Worm (Caenorhabditis elegans) whole organism, dauer: ENCODE measurements around the gene str-4.

Source experiments
- unc-62 ChIP-seq: sonication (generic microtip); optimal IDR thresholded peaks from 2 replicates; lab custom pipeline; 2017; ENCODE audit warnings: missing biosample characterization, missing genetic modification reagents, missing genetic modification characterization

str-4 gene

ce11 chrV:13327463-13327862 lies 12.1 kb downstream of the str-4 start, which contains the start of gene str-37:
TSS of gene str-37 (plus strand) at chrV:13327763.
- TF ChIP-seq unc-62 (GFP tag; lab: Kevin White, UChicago): no peak

DNA sequence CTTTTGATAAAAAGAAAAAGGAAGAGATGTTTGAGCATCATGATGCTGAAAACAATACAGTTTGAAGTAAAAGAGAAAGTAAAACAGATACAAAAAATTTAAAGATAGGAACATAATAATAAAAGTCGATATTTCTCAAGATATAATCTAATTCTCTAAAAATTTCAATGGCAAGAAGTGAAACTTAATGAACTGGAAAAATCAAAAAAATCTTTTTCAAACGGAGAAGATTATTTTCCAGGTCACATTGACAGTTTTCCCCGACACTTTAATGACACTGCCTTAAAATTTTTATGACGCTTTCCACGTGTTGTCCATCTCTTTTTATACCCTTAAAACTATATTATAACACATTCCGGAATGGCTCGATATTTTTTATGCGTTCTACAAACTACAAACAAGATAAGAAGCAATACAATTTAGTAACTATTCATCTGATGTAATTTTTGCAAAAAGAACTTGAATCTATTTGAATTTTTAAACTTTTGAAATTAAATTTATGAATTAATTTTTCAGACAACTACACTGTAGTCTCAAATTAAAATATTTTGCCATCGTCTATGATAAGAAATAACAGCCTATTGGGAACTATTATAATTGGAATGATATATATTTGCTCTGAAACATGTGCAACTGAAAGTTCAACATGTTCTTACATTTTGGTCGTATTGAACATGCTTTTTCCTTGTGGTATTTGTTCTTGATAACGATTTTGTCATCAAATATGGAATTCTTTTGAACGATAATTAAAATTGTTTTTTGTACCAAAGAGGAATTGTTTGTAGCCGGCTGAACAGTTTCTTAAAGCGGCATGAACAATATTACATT lies 14.4 kb downstream of the str-4 start, which contains the start of gene C50B6.7:
TSS of gene C50B6.7 (minus strand) at position 51 of the 828 bp plus-strand sequence.
- TF ChIP-seq unc-62 (GFP tag; lab: Kevin White, UChicago): no peak

DNA sequence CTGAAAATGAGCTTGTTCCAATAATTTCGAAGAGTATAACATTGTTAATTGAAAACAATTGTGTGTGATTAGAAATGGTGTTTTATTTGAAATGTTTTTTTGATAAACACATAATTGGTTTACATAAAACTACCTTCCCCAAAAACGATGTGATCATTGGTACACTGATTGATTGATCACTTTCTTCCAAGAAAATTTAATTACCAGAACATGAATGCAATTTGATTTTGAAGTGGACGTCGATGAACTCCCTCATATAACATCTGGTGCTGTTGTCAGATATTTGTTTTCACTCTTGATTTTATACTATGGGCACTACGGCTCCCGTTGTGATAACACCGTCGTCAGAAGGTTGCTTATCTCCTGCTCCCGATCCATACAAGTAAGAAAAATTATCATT lies 18.9 kb downstream of the str-4 start, which contains the start of gene srh-15:
TSS of gene srh-15 (plus strand) at position 301 of the 400 bp plus-strand sequence.
- no peak for TF ChIP-seq unc-62 (GFP tag; lab: Kevin White, UChicago)

DNA sequence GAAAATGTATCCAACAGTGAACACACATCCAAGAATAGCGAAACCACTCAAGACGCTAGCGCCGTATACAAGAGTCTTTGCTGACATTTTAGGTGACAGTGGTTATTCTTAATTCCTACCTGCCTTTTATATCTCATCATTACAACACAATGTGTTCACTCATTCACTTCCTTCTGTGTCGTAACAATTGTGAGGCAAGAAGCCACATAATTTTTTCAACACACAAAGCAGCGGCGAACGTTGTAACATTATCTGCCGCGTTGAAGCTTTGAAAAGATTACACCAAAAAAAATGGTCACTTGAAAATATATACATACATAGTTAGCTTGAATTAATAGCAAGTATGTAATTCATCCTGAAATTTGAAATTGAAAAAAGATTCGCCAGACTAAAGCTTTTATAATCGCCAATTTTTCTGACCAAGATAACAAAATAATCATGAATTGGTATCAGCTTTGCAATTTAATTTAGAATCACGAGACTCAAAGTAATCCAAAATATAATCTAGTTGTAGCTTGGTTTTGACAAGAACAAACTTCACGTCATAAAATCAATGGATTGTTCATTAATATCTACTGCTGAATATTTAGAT lies 21.5 kb downstream of the str-4 start, which contains the start of the genes col-161 and srh-18:
TSS of gene col-161 (minus strand) at position 101 of the 592 bp plus-strand sequence.
TSS of gene srh-18 (plus strand) at position 542 of the 592 bp plus-strand sequence.
- no peak for TF ChIP-seq unc-62 (GFP tag; lab: Kevin White, UChicago)

ce11 chrV:13313045-13313623 lies 26.4 kb downstream of the str-4 start, which contains the start of gene C50B6.3:
TSS of gene C50B6.3 (plus strand) at chrV:13313573.
- no peak for TF ChIP-seq unc-62 (GFP tag; lab: Kevin White, UChicago)

DNA sequence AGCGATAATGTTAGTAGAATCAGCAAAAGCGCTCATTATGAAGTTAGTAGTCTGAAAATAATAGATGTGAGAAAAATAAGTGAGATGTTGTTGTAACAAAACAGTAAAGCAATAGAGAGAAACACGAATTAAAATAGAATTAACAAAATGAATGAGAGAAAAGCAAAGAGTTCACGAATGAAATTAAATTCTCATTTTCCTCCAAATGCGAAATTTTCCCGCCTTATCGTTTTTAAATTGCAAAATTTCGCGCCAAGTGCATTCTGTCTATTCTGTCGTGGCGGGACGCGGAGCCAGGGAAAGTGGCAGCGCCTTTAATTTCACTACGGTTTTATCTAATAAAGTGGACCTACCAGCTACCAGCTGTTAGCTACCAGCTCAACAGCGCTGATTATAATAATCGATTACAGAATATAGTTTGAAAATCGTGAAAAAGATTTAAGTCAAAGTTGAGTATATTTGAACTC lies 27.3 kb downstream of the str-4 start, which contains the start of gene nasp-2:
TSS of gene nasp-2 (minus strand) at position 51 of the 467 bp plus-strand sequence.
- TF ChIP-seq unc-62 (GFP tag; lab: Kevin White, UChicago): no peak

- no peak for TF ChIP-seq unc-62 (GFP tag; lab: Kevin White, UChicago)
Observed at ce11 chrV:13309806-13310205, 29.7 kb downstream of the str-4 start.

DNA sequence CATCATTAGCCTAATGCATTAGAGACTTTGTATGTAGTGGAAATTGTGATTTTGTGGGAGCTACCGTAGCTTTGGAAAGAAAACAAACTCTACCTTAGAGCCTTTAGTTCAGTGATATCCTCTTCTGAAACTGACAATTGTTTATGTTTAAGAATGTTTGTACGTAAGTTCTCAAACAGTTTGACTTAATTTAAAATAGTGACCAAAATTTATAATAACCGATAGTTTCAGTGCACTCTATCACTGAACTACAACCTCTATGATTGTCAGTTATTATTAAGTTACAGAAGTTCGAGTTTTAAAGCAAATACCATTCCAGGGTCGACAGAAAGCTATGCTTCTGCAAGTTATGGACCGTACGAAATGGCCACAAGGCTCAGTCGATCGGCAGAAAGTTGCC lies 30.9 kb downstream of the str-4 start, which contains the start of gene C50B6.1:
TSS of gene C50B6.1 (plus strand) at position 301 of the 400 bp plus-strand sequence.
- TF ChIP-seq unc-62 (GFP tag; lab: Kevin White, UChicago): no peak

DNA sequence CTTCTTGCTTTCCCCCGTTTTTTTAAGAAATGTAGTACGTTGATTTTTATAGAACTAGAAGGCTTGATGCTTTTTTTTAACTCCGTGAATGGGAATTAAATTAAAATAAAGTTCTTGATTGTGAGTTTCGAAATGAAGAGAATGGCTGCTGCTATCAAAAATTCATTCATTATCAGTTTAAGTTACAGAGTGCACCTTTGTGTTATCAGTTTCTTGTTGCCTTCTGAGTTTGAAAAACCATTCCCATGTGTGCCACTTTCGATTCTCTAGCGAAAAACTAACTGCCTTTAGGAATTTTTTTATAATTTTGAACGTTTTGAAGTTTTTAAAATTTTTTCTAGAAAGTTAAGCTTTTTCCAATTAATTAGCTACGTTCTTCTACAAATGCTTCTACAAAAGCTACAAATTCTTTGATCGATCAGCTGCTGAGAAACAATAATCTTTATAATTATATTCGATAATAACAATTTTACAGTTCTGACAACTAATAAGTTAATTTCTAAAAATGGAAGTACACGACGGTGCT lies 34.8 kb downstream of the str-4 start, which contains the start of gene C26E1.2:
TSS of gene C26E1.2 (plus strand) at position 476 of the 526 bp plus-strand sequence.
- TF ChIP-seq unc-62 (GFP tag; lab: Kevin White, UChicago): no peak

- no peak for TF ChIP-seq unc-62 (GFP tag; lab: Kevin White, UChicago)
Observed at ce11 chrV:13301443-13301842, 38.1 kb downstream of the str-4 start, which contains the start of gene ceh-79. TSS of gene ceh-79 (plus strand) at chrV:13301833.

ce11 chrV:13300492-13300891 lies 39.0 kb downstream of the str-4 start:
- TF ChIP-seq unc-62 (GFP tag; lab: Kevin White, UChicago): no peak

ce11 chrV:13299398-13299797 lies 40.1 kb downstream of the str-4 start:
- no peak for TF ChIP-seq unc-62 (GFP tag; lab: Kevin White, UChicago)

DNA sequence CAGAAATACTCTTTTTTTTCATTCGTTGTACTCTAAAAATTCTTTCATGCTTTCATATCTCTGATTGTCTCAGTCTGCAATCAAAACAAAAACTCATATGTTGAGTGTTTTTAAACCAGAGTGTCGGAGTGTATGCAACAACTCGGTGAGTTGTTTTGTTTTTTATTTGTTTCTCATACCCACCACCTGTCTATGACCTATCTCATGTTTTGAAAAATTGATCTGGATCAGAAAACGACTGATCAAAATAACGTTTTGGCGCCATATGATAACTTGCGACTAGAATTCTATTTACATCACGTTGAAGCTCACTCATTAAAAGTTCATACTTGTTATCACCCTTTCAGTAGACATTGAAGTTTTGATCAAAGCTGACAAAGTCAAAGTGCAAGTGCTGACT lies 40.8 kb downstream of the str-4 start:
- no peak for TF ChIP-seq unc-62 (GFP tag; lab: Kevin White, UChicago)

- TF ChIP-seq unc-62 (GFP tag; lab: Kevin White, UChicago): no peak
Observed at ce11 chrV:13297220-13297619, 42.3 kb downstream of the str-4 start, which contains the start of gene C26E1.1. TSS of gene C26E1.1 (plus strand) at chrV:13297520.

ce11 chrV:13295859-13296258 lies 43.7 kb downstream of the str-4 start, which contains the start of gene uig-1:
TSS of gene uig-1 (minus strand) at chrV:13295978.
- TF ChIP-seq unc-62 (GFP tag; lab: Kevin White, UChicago): no peak
